Worm (Caenorhabditis elegans) whole organism, L2 larva: ENCODE measurements around the gene acs-17.

Source experiments
- C34F6.9 ChIP-seq: fragments of 150-350 bp; optimal IDR thresholded peaks from 2 replicates; lab custom pipeline; 2014; ENCODE audit warnings: missing biosample characterization, missing genetic modification characterization
- F13H6.1 ChIP-seq: sonication (generic microtip); optimal IDR thresholded peaks from 2 replicates; lab custom pipeline; 2016; ENCODE audit warnings: missing genetic modification characterization, missing compliant biosample characterization
- R02D3.7 ChIP-seq: fragments of 150-350 bp; optimal IDR thresholded peaks from 2 replicates; lab custom pipeline; 2014; ENCODE audit warnings: missing biosample characterization, missing genetic modification characterization
- ZK546.5 ChIP-seq: sonication (generic microtip); optimal IDR thresholded peaks from 2 replicates; lab custom pipeline; 2017; ENCODE audit warnings: missing biosample characterization, missing genetic modification characterization
- alr-1 ChIP-seq: fragments of 150-350 bp; optimal IDR thresholded peaks from 2 replicates; lab custom pipeline; 2014; ENCODE audit warnings: missing biosample characterization, missing genetic modification characterization
- aly-2 ChIP-seq: fragments of 150-350 bp; optimal IDR thresholded peaks from 2 replicates; lab custom pipeline; 2014; ENCODE audit warnings: missing biosample characterization, missing genetic modification characterization
- blmp-1 ChIP-seq: sonication (generic microtip); optimal IDR thresholded peaks from 2 replicates; lab custom pipeline; 2017; ENCODE audit warnings: missing genetic modification characterization, mild to moderate bottlenecking, missing compliant biosample characterization, antibody characterized with exemption, moderate library complexity; ENCODE audit not compliant: insufficient read depth
- ceh-16 ChIP-seq: fragments of 150-350 bp; optimal IDR thresholded peaks from 2 replicates; lab custom pipeline; 2014; ENCODE audit warnings: missing biosample characterization, missing genetic modification characterization
- ceh-82 ChIP-seq: fragments of 150-350 bp; optimal IDR thresholded peaks from 2 replicates; lab custom pipeline; 2014; ENCODE audit warnings: missing biosample characterization, missing genetic modification characterization
- crh-2 ChIP-seq: sonication (generic microtip); optimal IDR thresholded peaks from 2 replicates; lab custom pipeline; 2017; ENCODE audit warnings: missing biosample characterization, missing genetic modification characterization
- egl-27 ChIP-seq: sonication (generic microtip); optimal IDR thresholded peaks from 3 replicates; lab custom pipeline; 2017; ENCODE audit warnings: missing biosample characterization, missing genetic modification reagents, missing genetic modification characterization
- elt-1 ChIP-seq: fragments of 150-350 bp; optimal IDR thresholded peaks from 2 replicates; lab custom pipeline; 2014; ENCODE audit warnings: missing biosample characterization, missing genetic modification characterization
- elt-3 ChIP-seq: sonication (generic microtip); optimal IDR thresholded peaks from 2 replicates; lab custom pipeline; 2017; ENCODE audit warnings: missing biosample characterization, missing genetic modification characterization
- fos-1 ChIP-seq: fragments of 150-350 bp; optimal IDR thresholded peaks from 2 replicates; lab custom pipeline; 2014; ENCODE audit warnings: missing biosample characterization, missing genetic modification characterization
- gmeb-1 ChIP-seq: fragments of 150-350 bp; optimal IDR thresholded peaks from 2 replicates; lab custom pipeline; 2014; ENCODE audit warnings: missing biosample characterization, missing genetic modification characterization
- lin-11 ChIP-seq: fragments of 150-350 bp; sonication (generic microtip); optimal IDR thresholded peaks from 2 replicates; lab custom pipeline; 2014; ENCODE audit warnings: missing biosample characterization, missing genetic modification characterization, inconsistent platforms, mixed read lengths
- lin-39 ChIP-seq: fragments of 150-350 bp; optimal IDR thresholded peaks from 2 replicates; lab custom pipeline; 2014; ENCODE audit warnings: missing biosample characterization, missing genetic modification reagents, missing genetic modification characterization
- lsy-2 ChIP-seq, 2 experiments: fragments of 150-350 bp in 1 of 2; sonication (generic microtip) in 1 of 2; optimal IDR thresholded peaks; 2 replicates each; lab custom pipeline; 2014 to 2017; ENCODE audit warnings: missing biosample characterization in 2 of 2, missing genetic modification characterization in 2 of 2
- mab-5 ChIP-seq: fragments of 150-350 bp; optimal IDR thresholded peaks from 2 replicates; lab custom pipeline; 2014; ENCODE audit warnings: missing biosample characterization, missing genetic modification characterization
- mbf-1 ChIP-seq: sonication (generic microtip); optimal IDR thresholded peaks from 2 replicates; lab custom pipeline; 2017; ENCODE audit warnings: missing biosample characterization, missing genetic modification characterization
- mdl-1 ChIP-seq, 2 experiments: fragments of 150-350 bp in 1 of 2; sonication (generic microtip) in 1 of 2; optimal IDR thresholded peaks; 2 replicates each; lab custom pipeline; 2017; ENCODE audit warnings: missing biosample characterization in 2 of 2, missing genetic modification characterization in 2 of 2
- nhr-12 ChIP-seq: fragments of 150-350 bp; optimal IDR thresholded peaks from 2 replicates; lab custom pipeline; 2014; ENCODE audit warnings: missing biosample characterization, missing genetic modification characterization
- nhr-129 ChIP-seq: fragments of 150-350 bp; optimal IDR thresholded peaks from 2 replicates; lab custom pipeline; 2014; ENCODE audit warnings: missing biosample characterization, missing genetic modification characterization
- nhr-21 ChIP-seq: fragments of 150-350 bp; optimal IDR thresholded peaks from 2 replicates; lab custom pipeline; 2014; ENCODE audit warnings: missing biosample characterization, missing genetic modification characterization
- nhr-23 ChIP-seq: fragments of 150-350 bp; optimal IDR thresholded peaks from 2 replicates; lab custom pipeline; 2014; ENCODE audit warnings: missing biosample characterization, missing genetic modification reagents, missing genetic modification characterization
- nhr-237 ChIP-seq: fragments of 150-350 bp; optimal IDR thresholded peaks from 2 replicates; lab custom pipeline; 2014; ENCODE audit warnings: missing biosample characterization, missing genetic modification characterization
- nhr-25 ChIP-seq: fragments of 150-350 bp; sonication (generic microtip); optimal IDR thresholded peaks from 3 replicates; lab custom pipeline; 2014; ENCODE audit warnings: missing biosample characterization, missing genetic modification characterization
- nhr-6 ChIP-seq: fragments of 150-350 bp; optimal IDR thresholded peaks from 2 replicates; lab custom pipeline; 2014; ENCODE audit warnings: missing biosample characterization, missing genetic modification characterization
- nhr-77 ChIP-seq: fragments of 150-350 bp; optimal IDR thresholded peaks from 2 replicates; lab custom pipeline; 2014; ENCODE audit warnings: missing biosample characterization, missing genetic modification characterization
- peb-1 ChIP-seq: fragments of 150-350 bp; optimal IDR thresholded peaks from 2 replicates; lab custom pipeline; 2014; ENCODE audit warnings: missing biosample characterization, missing genetic modification characterization
- sem-4 ChIP-seq: fragments of 150-350 bp; optimal IDR thresholded peaks from 2 replicates; lab custom pipeline; 2014; ENCODE audit warnings: missing biosample characterization, missing genetic modification reagents, missing genetic modification characterization
- sma-3 ChIP-seq: sonication (generic microtip); optimal IDR thresholded peaks from 2 replicates; lab custom pipeline; 2016; ENCODE audit warnings: missing genetic modification reagents, missing genetic modification characterization, missing compliant biosample characterization
- sma-9 ChIP-seq, 2 experiments: fragments of 150-350 bp in 1 of 2; sonication (generic microtip) in 1 of 2; optimal IDR thresholded peaks; 2 replicates each; lab custom pipeline; 2014 to 2016; ENCODE audit warnings: missing genetic modification characterization in 2 of 2, mild to moderate bottlenecking in 1 of 2, missing biosample characterization in 1 of 2, missing compliant biosample characterization in 1 of 2, missing genetic modification reagents in 1 of 2, moderate library complexity in 1 of 2
- snpc-4 ChIP-seq: fragments of 150-350 bp; optimal IDR thresholded peaks from 2 replicates; lab custom pipeline; 2014; ENCODE audit warnings: missing biosample characterization, missing genetic modification characterization
- unc-55 ChIP-seq: fragments of 150-350 bp; sonication (generic microtip); optimal IDR thresholded peaks from 3 replicates; lab custom pipeline; 2014; ENCODE audit warnings: missing biosample characterization, missing genetic modification reagents, missing genetic modification characterization
- unc-62 ChIP-seq: fragments of 150-350 bp; optimal IDR thresholded peaks from 2 replicates; lab custom pipeline; 2014; ENCODE audit warnings: missing biosample characterization, missing genetic modification reagents, missing genetic modification characterization
- ztf-1 ChIP-seq: fragments of 200-800 bp; sonication (Bioruptor generic); conservative IDR thresholded peaks from 2 replicates; pipeline ENCODE4 v1.3.6; 2022; ENCODE audit warnings: missing genetic modification characterization, missing compliant biosample characterization
- ztf-11 ChIP-seq: sonication (generic microtip); optimal IDR thresholded peaks from 2 replicates; lab custom pipeline; 2017; ENCODE audit warnings: missing biosample characterization, missing genetic modification characterization
- ztf-4 ChIP-seq: fragments of 150-350 bp; optimal IDR thresholded peaks from 2 replicates; lab custom pipeline; 2014; ENCODE audit warnings: missing biosample characterization, missing genetic modification characterization

The acs-17 gene

ce11 chrX:5972212-5972611 is 27.9 kb upstream of the acs-17 start:
- TF ChIP-seq sem-4 (tag; lab: Kevin White, UChicago), result no peak
- TF ChIP-seq mab-5 (tag; lab: Kevin White, UChicago), result peak; percentile 40

ce11 chrX:5962560-5962959 is 18.2 kb upstream of the acs-17 start:
- TF ChIP-seq gmeb-1 (tag; lab: Kevin White, UChicago) (peak; percentile 41), sma-9 (GFP tag; optimal IDR thresholded peaks at IDR 0.05; lab: Kevin White, UChicago) (peak; percentile 42), sma-9 (tag; optimal IDR thresholded peaks at IDR 0.05; lab: Kevin White, UChicago) (no peak), elt-3 (tag; lab: Kevin White, UChicago) (no peak), fos-1 (tag; lab: Kevin White, UChicago) (peak; percentile 16)

- no peak for TF ChIP-seq unc-55 (GFP tag; lab: Kevin White, UChicago)
- TF ChIP-seq, all 48 proteins: peak for 0
These were observed 16.6 kb upstream of the acs-17 start for ce11 chrX:5960872-5961271.

- TF ChIP-seq ztf-11 (tag; lab: Kevin White, UChicago), result no peak
- TF ChIP-seq mbf-1 (tag; lab: Kevin White, UChicago), result no peak
- TF ChIP-seq nhr-23, result no peak
- no peak for TF ChIP-seq mdl-1 (tag; optimal IDR thresholded peaks at IDR 0.05; lab: Kevin White, UChicago)
- no peak for TF ChIP-seq mab-5 (tag; lab: Kevin White, UChicago)
- TF ChIP-seq blmp-1 (tag; lab: Kevin White, UChicago), result no peak
- TF ChIP-seq elt-3 (tag; lab: Kevin White, UChicago), result no peak
- no peak for TF ChIP-seq lin-39 (tag; lab: Kevin White, UChicago)
- TF ChIP-seq nhr-25 (tag; lab: Kevin White, UChicago), result no peak
- no peak for TF ChIP-seq R02D3.7 (tag; lab: Kevin White, UChicago)
- no peak for TF ChIP-seq snpc-4 (tag; lab: Kevin White, UChicago)
- TF ChIP-seq ztf-4 (tag; lab: Kevin White, UChicago), result no peak
- TF ChIP-seq lsy-2 (tag; optimal IDR thresholded peaks at IDR 0.05; lab: Kevin White, UChicago), result no peak
- TF ChIP-seq F13H6.1 (tag; lab: Kevin White, UChicago), result no peak
- no peak for TF ChIP-seq ceh-16
- no peak for TF ChIP-seq elt-1 (tag; lab: Kevin White, UChicago)
- TF ChIP-seq nhr-6 (tag; lab: Kevin White, UChicago), result no peak
- TF ChIP-seq, all 48 proteins: peak for 0
These were observed 14.5 kb upstream of the acs-17 start, which contains the start of gene R07E4.1 for ce11 chrX:5958815-5959214. R07E4.1 (plus strand) TSS chrX:5959115.

- no peak for TF ChIP-seq ZK546.5 (tag; lab: Kevin White, UChicago)
- no peak for TF ChIP-seq nhr-25 (tag; lab: Kevin White, UChicago)
- TF ChIP-seq nhr-21, result no peak
- no peak for TF ChIP-seq sma-3 (GFP tag; lab: Kevin White, UChicago)
- no peak for TF ChIP-seq crh-2 (tag; lab: Kevin White, UChicago)
- no peak for TF ChIP-seq sma-9 (GFP tag; optimal IDR thresholded peaks at IDR 0.05; lab: Kevin White, UChicago)
- no peak for TF ChIP-seq sma-9 (tag; optimal IDR thresholded peaks at IDR 0.05; lab: Kevin White, UChicago)
- TF ChIP-seq lsy-2 (tag; optimal IDR thresholded peaks at IDR 0.05; lab: Kevin White, UChicago), result no peak
- no peak for TF ChIP-seq fos-1 (tag; lab: Kevin White, UChicago)
- no peak for TF ChIP-seq F13H6.1 (tag; lab: Kevin White, UChicago)
- no peak for TF ChIP-seq nhr-23
- no peak for TF ChIP-seq egl-27 (tag; lab: Kevin White, UChicago)
- no peak for TF ChIP-seq mbf-1 (tag; lab: Kevin White, UChicago)
- TF ChIP-seq nhr-12 (tag; lab: Kevin White, UChicago), result no peak
These were observed 11.8 kb upstream of the acs-17 start for ce11 chrX:5956130-5956529.

ce11 chrX:5953174-5953573 is 8.9 kb upstream of the acs-17 start, which contains the start of the genes R07E4.5 and R07E4.3:
R07E4.5 (minus strand) TSS chrX:5953174.
R07E4.3 (plus strand) TSS chrX:5953458.
- no peak for TF ChIP-seq nhr-23
- peak; percentile 81 for TF ChIP-seq sma-9 (GFP tag; optimal IDR thresholded peaks at IDR 0.05; lab: Kevin White, UChicago)
- no peak for TF ChIP-seq sma-9 (tag; optimal IDR thresholded peaks at IDR 0.05; lab: Kevin White, UChicago)
- peak; percentile 70 for TF ChIP-seq crh-2 (tag; lab: Kevin White, UChicago)
- TF ChIP-seq elt-3 (tag; lab: Kevin White, UChicago), result no peak
- peak; percentile 79 for TF ChIP-seq nhr-129 (tag; lab: Kevin White, UChicago)
- TF ChIP-seq nhr-21, result peak; percentile 62
- TF ChIP-seq unc-55 (GFP tag; lab: Kevin White, UChicago), result peak; percentile 91
- no peak for TF ChIP-seq ztf-4 (tag; lab: Kevin White, UChicago)
- no peak for TF ChIP-seq mdl-1 (tag; optimal IDR thresholded peaks at IDR 0.05; lab: Kevin White, UChicago)
- no peak for TF ChIP-seq alr-1 (tag; lab: Kevin White, UChicago)
- TF ChIP-seq ztf-1 (GFP tag; lab: Robert Waterston, UW), result no peak
- peak; percentile 11 for TF ChIP-seq egl-27 (tag; lab: Kevin White, UChicago)
- no peak for TF ChIP-seq ceh-82 (tag; lab: Kevin White, UChicago)
- peak in 1 of 2 experiments; percentile 80 for TF ChIP-seq lsy-2 (tag; optimal IDR thresholded peaks at IDR 0.05; lab: Kevin White, UChicago)
- no peak for TF ChIP-seq nhr-12 (tag; lab: Kevin White, UChicago)
- peak; percentile 68 for TF ChIP-seq gmeb-1 (tag; lab: Kevin White, UChicago)
- peak; percentile 54 for TF ChIP-seq sem-4 (tag; lab: Kevin White, UChicago)
- TF ChIP-seq nhr-6 (tag; lab: Kevin White, UChicago), result peak; percentile 13
- peak; percentile 67 for TF ChIP-seq C34F6.9 (tag; lab: Kevin White, UChicago)
- no peak for TF ChIP-seq nhr-237 (tag; lab: Kevin White, UChicago)
- TF ChIP-seq fos-1 (tag; lab: Kevin White, UChicago), result peak; percentile 58
- no peak for TF ChIP-seq unc-62 (GFP tag; lab: Kevin White, UChicago)
- no peak for TF ChIP-seq aly-2 (tag; lab: Kevin White, UChicago)
- TF ChIP-seq peb-1 (tag; lab: Kevin White, UChicago), result no peak
- TF ChIP-seq lin-11 (tag; lab: Kevin White, UChicago), result peak; percentile 77
- TF ChIP-seq nhr-77 (tag; lab: Kevin White, UChicago), result no peak
- peak; percentile 0 for TF ChIP-seq snpc-4 (tag; lab: Kevin White, UChicago)
